Worm (Caenorhabditis elegans): Measurements from ENCODE around the gene C25F9.9.

C25F9.9 gene

ce11 chrV:19428097-19428496, 11.7 kb downstream of the C25F9.9 start (continued):
- TF ChIP-seq Y116A8C.19 (tag; optimal IDR thresholded peaks at IDR 0.05; ENCODE audit: borderline replicate concordance) = no peak
- TF ChIP-seq tlp-1 (tag; optimal IDR thresholded peaks at IDR 0.05) = no peak
- no peak for TF ChIP-seq lin-13 (GFP tag; optimal IDR thresholded peaks at IDR 0.05)
- TF ChIP-seq vab-15 (tag; optimal IDR thresholded peaks at IDR 0.05) = no peak

ce11 chrV:19428936-19429335, 12.5 kb downstream of the C25F9.9 start:
- peak; percentile 76 for TF ChIP-seq nhr-85 (tag)
- TF ChIP-seq unc-86 (tag; optimal IDR thresholded peaks at IDR 0.05) = no peak
- peak; percentile 54 for TF ChIP-seq nhr-71 (tag; optimal IDR thresholded peaks at IDR 0.05)
- TF ChIP-seq nhr-20 (tag; optimal IDR thresholded peaks at IDR 0.05) = peak; percentile 74
- TF ChIP-seq nhr-47 (tag; optimal IDR thresholded peaks at IDR 0.05) = peak; percentile 17
- TF ChIP-seq tbx-2 (tag; optimal IDR thresholded peaks at IDR 0.05) = no peak
- no peak for TF ChIP-seq C04F5.9 (tag; optimal IDR thresholded peaks at IDR 0.05)
- TF ChIP-seq lsy-2 (tag; optimal IDR thresholded peaks at IDR 0.05) = peak in 1 of 2 experiments; percentile 18
- no peak for TF ChIP-seq aly-2 (tag; optimal IDR thresholded peaks at IDR 0.05)
- no peak for TF ChIP-seq hpl-2 (GFP tag; optimal IDR thresholded peaks at IDR 0.05)
- TF ChIP-seq blmp-1 (tag; optimal IDR thresholded peaks at IDR 0.05) = peak; percentile 57
- TF ChIP-seq lin-14 (GFP tag; optimal IDR thresholded peaks at IDR 0.05) = peak; percentile 73
- no peak for TF ChIP-seq skn-1 (tag; optimal IDR thresholded peaks at IDR 0.05)
- no peak for TF ChIP-seq isw-1 (GFP tag; IDR thresholded peaks at IDR 0.05)
- TF ChIP-seq snpc-4 (tag; optimal IDR thresholded peaks at IDR 0.05) = no peak
- TF ChIP-seq ztf-11 (tag; optimal IDR thresholded peaks at IDR 0.05) = no peak
- peak; percentile 56 for TF ChIP-seq snu-23 (GFP tag; optimal IDR thresholded peaks at IDR 0.05)
- peak; percentile 28 for TF ChIP-seq nhr-90 (tag; optimal IDR thresholded peaks at IDR 0.05; ENCODE audit: poor library complexity)
- TF ChIP-seq sup-37 (GFP tag; optimal IDR thresholded peaks at IDR 0.05) = peak; percentile 17

ce11 chrV:19429605-19430004, 13.2 kb downstream of the C25F9.9 start:
- TF ChIP-seq fkh-4 (tag; optimal IDR thresholded peaks at IDR 0.05; ENCODE audit: borderline replicate concordance) (no peak), hlh-4 (tag; optimal IDR thresholded peaks at IDR 0.05) (no peak), xbp-1 (tag; optimal IDR thresholded peaks at IDR 0.05) (no peak), zag-1 (tag; optimal IDR thresholded peaks at IDR 0.05) (no peak), grh-1 (GFP tag; IDR thresholded peaks at IDR 0.05) (peak; percentile 45; the same call in 1 of the 2 replicates), zip-4 (GFP tag; optimal IDR thresholded peaks at IDR 0.05) (peak; percentile 19), nhr-19 (GFP tag; conservative IDR thresholded peaks at IDR 0.05) (peak; percentile 29; the same call in 1 of the 2 replicates), tlp-1 (tag; optimal IDR thresholded peaks at IDR 0.05) (no peak), unc-30 (tag; optimal IDR thresholded peaks at IDR 0.05) (no peak), nhr-90 (tag; optimal IDR thresholded peaks at IDR 0.05; ENCODE audit: poor library complexity) (no peak), C16A3.4 (tag; optimal IDR thresholded peaks at IDR 0.05) (no peak), irx-1 (tag; optimal IDR thresholded peaks at IDR 0.05) (no peak), sup-37 (GFP tag; optimal IDR thresholded peaks at IDR 0.05) (no peak), vab-15 (tag; optimal IDR thresholded peaks at IDR 0.05) (no peak), ceh-8 (GFP tag; optimal IDR thresholded peaks at IDR 0.05) (no peak), fos-1 (tag; optimal IDR thresholded peaks at IDR 0.05) (no peak), mep-1 (tag; optimal IDR thresholded peaks at IDR 0.05) (no peak), nhr-12 (tag; optimal IDR thresholded peaks at IDR 0.05) (no peak), C34B4.2 (tag; optimal IDR thresholded peaks at IDR 0.05) (no peak), Y116A8C.19 (tag; optimal IDR thresholded peaks at IDR 0.05; ENCODE audit: borderline replicate concordance) (no peak), nhr-20 (tag; optimal IDR thresholded peaks at IDR 0.05) (peak; percentile 61), skn-1 (tag; optimal IDR thresholded peaks at IDR 0.05) (no peak), aha-1 (tag; optimal IDR thresholded peaks at IDR 0.05) (no peak), pag-3 (tag; optimal IDR thresholded peaks at IDR 0.05; ENCODE audit: borderline replicate concordance, insufficient read depth) (no peak), nhr-85 (tag) (peak; percentile 95), nhr-71 (tag; optimal IDR thresholded peaks at IDR 0.05) (peak; percentile 36), lsy-2 (tag; optimal IDR thresholded peaks at IDR 0.05) (peak; percentile 13 to 15), ceh-63 (GFP tag; optimal IDR thresholded peaks at IDR 0.05) (no peak), egl-13 (tag; optimal IDR thresholded peaks at IDR 0.05) (no peak), pax-3 (tag; optimal IDR thresholded peaks at IDR 0.05) (no peak), ceh-88 (GFP tag; IDR thresholded peaks at IDR 0.05) (no peak), ceh-90 (tag; optimal IDR thresholded peaks at IDR 0.05) (no peak), tbx-2 (tag; optimal IDR thresholded peaks at IDR 0.05) (no peak), efl-3 (GFP tag; optimal IDR thresholded peaks at IDR 0.05) (no peak), efl-1 (optimal IDR thresholded peaks at IDR 0.05) (no peak), efl-1 (GFP tag; optimal IDR thresholded peaks at IDR 0.05 in 1 of 2) (no peak), pqm-1 (tag; optimal IDR thresholded peaks at IDR 0.05) (no peak), unc-86 (tag; optimal IDR thresholded peaks at IDR 0.05) (no peak)
